Worm (Caenorhabditis elegans): ENCODE results near the gene F49F1.17.

ce11 chrIV:4099773-4100172 lies 35.9 kb downstream of the F49F1.17 start:
- TF ChIP-seq efl-1 (GFP tag; optimal IDR thresholded peaks at IDR 0.05) (no peak), lin-54 (GFP tag; optimal IDR thresholded peaks at IDR 0.05) (no peak), ztf-26 (tag; optimal IDR thresholded peaks at IDR 0.05) (no peak), sea-2 (GFP tag; IDR thresholded peaks at IDR 0.05) (no peak), T26A5.8 (tag; optimal IDR thresholded peaks at IDR 0.05) (no peak), pha-4 (tag; optimal IDR thresholded peaks at IDR 0.05) (no peak), ztf-25 (GFP tag; IDR thresholded peaks at IDR 0.05) (no peak), ets-4 (GFP tag; optimal IDR thresholded peaks at IDR 0.05) (no peak), sdz-38 (tag; optimal IDR thresholded peaks at IDR 0.05) (no peak)
